Worm (Caenorhabditis elegans) whole organism, L3 larva: ENCODE results near the gene enol-1.

ENCODE experiments used
- R02D3.7 ChIP-seq: fragments of 150-350 bp; optimal IDR thresholded peaks from 2 replicates; lab custom pipeline; 2014; ENCODE audit warnings: missing biosample characterization, missing genetic modification characterization
- aly-2 ChIP-seq: fragments of 150-350 bp; optimal IDR thresholded peaks from 2 replicates; lab custom pipeline; 2014; ENCODE audit warnings: missing biosample characterization, missing genetic modification characterization
- ceh-16 ChIP-seq: sonication (generic microtip); optimal IDR thresholded peaks from 2 replicates; lab custom pipeline; 2017; ENCODE audit warnings: missing biosample characterization, missing genetic modification characterization
- ceh-28 ChIP-seq: fragments of 150-350 bp; optimal IDR thresholded peaks from 2 replicates; lab custom pipeline; 2014; ENCODE audit warnings: missing biosample characterization, missing genetic modification reagents, missing genetic modification characterization
- ceh-82 ChIP-seq: fragments of 150-350 bp; optimal IDR thresholded peaks from 2 replicates; lab custom pipeline; 2014; ENCODE audit warnings: missing biosample characterization, missing genetic modification characterization
- daf-12 ChIP-seq: fragments of 150-350 bp; optimal IDR thresholded peaks from 2 replicates; lab custom pipeline; 2014; ENCODE audit warnings: missing biosample characterization, missing genetic modification reagents, missing genetic modification characterization
- egl-27 ChIP-seq: sonication (generic microtip); optimal IDR thresholded peaks from 4 replicates; lab custom pipeline; 2017; ENCODE audit warnings: missing biosample characterization, missing genetic modification reagents, missing genetic modification characterization
- egl-5 ChIP-seq: fragments of 150-350 bp; optimal IDR thresholded peaks from 2 replicates; lab custom pipeline; 2017; ENCODE audit warnings: missing biosample characterization, missing genetic modification reagents, missing genetic modification characterization, inconsistent platforms
- elt-1 ChIP-seq: fragments of 150-350 bp; optimal IDR thresholded peaks from 2 replicates; lab custom pipeline; 2014; ENCODE audit warnings: missing biosample characterization, missing genetic modification characterization
- fos-1 ChIP-seq: fragments of 150-350 bp; optimal IDR thresholded peaks from 2 replicates; lab custom pipeline; 2014; ENCODE audit warnings: missing biosample characterization, missing genetic modification characterization
- hmg-11 ChIP-seq: sonication (generic microtip); optimal IDR thresholded peaks from 2 replicates; lab custom pipeline; 2016; ENCODE audit warnings: missing genetic modification characterization, missing compliant biosample characterization
- lin-39 ChIP-seq: fragments of 150-350 bp; optimal IDR thresholded peaks from 2 replicates; lab custom pipeline; 2018; ENCODE audit warnings: missing biosample characterization, missing genetic modification reagents, missing genetic modification characterization
- mdl-1 ChIP-seq: fragments of 150-350 bp; optimal IDR thresholded peaks from 2 replicates; lab custom pipeline; 2014; ENCODE audit warnings: missing biosample characterization, missing genetic modification characterization
- nfya-1 ChIP-seq: sonication (generic microtip); optimal IDR thresholded peaks from 2 replicates; lab custom pipeline; 2017; ENCODE audit warnings: missing genetic modification characterization, mild to moderate bottlenecking, missing compliant biosample characterization, antibody characterized with exemption, moderate library complexity; ENCODE audit not compliant: insufficient read depth
- nhr-12 ChIP-seq: fragments of 150-350 bp; optimal IDR thresholded peaks from 2 replicates; lab custom pipeline; 2014; ENCODE audit warnings: missing biosample characterization, missing genetic modification characterization
- nhr-23 ChIP-seq: fragments of 150-350 bp; optimal IDR thresholded peaks from 2 replicates; lab custom pipeline; 2014; ENCODE audit warnings: missing biosample characterization, missing genetic modification reagents, missing genetic modification characterization
- nhr-28 ChIP-seq: fragments of 150-350 bp; optimal IDR thresholded peaks from 2 replicates; lab custom pipeline; 2014; ENCODE audit warnings: missing biosample characterization, missing genetic modification characterization
- nhr-43 ChIP-seq: sonication (generic microtip); optimal IDR thresholded peaks from 2 replicates; lab custom pipeline; 2016; ENCODE audit warnings: mild to moderate bottlenecking, missing genetic modification characterization, missing compliant biosample characterization; ENCODE audit not compliant: poor library complexity, severe bottlenecking
- nhr-76 ChIP-seq: fragments of 150-350 bp; sonication (generic microtip); optimal IDR thresholded peaks from 5 replicates; lab custom pipeline; 2014; ENCODE audit warnings: missing biosample characterization, missing genetic modification characterization
- nhr-77 ChIP-seq: fragments of 150-350 bp; optimal IDR thresholded peaks from 2 replicates; lab custom pipeline; 2014; ENCODE audit warnings: missing biosample characterization, missing genetic modification characterization
- pha-4 ChIP-seq: fragments of 150-350 bp; optimal IDR thresholded peaks from 2 replicates; lab custom pipeline; 2014; ENCODE audit warnings: missing biosample characterization, missing genetic modification reagents, missing genetic modification characterization
- pqm-1 ChIP-seq: fragments of 150-350 bp; optimal IDR thresholded peaks from 2 replicates; lab custom pipeline; 2017; ENCODE audit warnings: missing biosample characterization, missing genetic modification characterization, inconsistent platforms
- sea-2 ChIP-seq: fragments of 150-350 bp; sonication (generic microtip); optimal IDR thresholded peaks from 4 replicates; lab custom pipeline; 2014; ENCODE audit warnings: missing biosample characterization, missing genetic modification reagents, missing genetic modification characterization
- snpc-4 ChIP-seq: fragments of 150-350 bp; optimal IDR thresholded peaks from 2 replicates; lab custom pipeline; 2014; ENCODE audit warnings: missing biosample characterization, missing genetic modification characterization
- tbx-2 ChIP-seq: sonication (generic microtip); optimal IDR thresholded peaks from 2 replicates; lab custom pipeline; 2016; ENCODE audit warnings: mild to moderate bottlenecking, missing genetic modification characterization, missing compliant biosample characterization
- unc-62 ChIP-seq: fragments of 150-350 bp; sonication (generic microtip); optimal IDR thresholded peaks from 4 replicates; lab custom pipeline; 2014; ENCODE audit warnings: missing biosample characterization, missing genetic modification reagents, missing genetic modification characterization
- zag-1 ChIP-seq: fragments of 150-350 bp; optimal IDR thresholded peaks from 2 replicates; lab custom pipeline; 2014; ENCODE audit warnings: missing biosample characterization, missing genetic modification characterization
- ztf-11 ChIP-seq: fragments of 150-350 bp; optimal IDR thresholded peaks from 2 replicates; lab custom pipeline; 2014; ENCODE audit warnings: missing biosample characterization, missing genetic modification characterization

enol-1 gene

ce11 chrII:8973516-8974043, 42.8 kb downstream of the enol-1 start, which contains the start of gene tomm-40:
tomm-40 (minus strand) TSS chrII:8973566.
- no peak for TF ChIP-seq sea-2 (GFP tag; lab: Kevin White, UChicago)
- TF ChIP-seq fos-1 = no peak
- TF ChIP-seq daf-12 (tag; lab: Kevin White, UChicago) = no peak
- no peak for TF ChIP-seq mdl-1 (tag; lab: Kevin White, UChicago)
- no peak for TF ChIP-seq nhr-43 (tag; lab: Kevin White, UChicago)
- TF ChIP-seq elt-1 = no peak
- no peak for TF ChIP-seq lin-39 (tag; lab: Kevin White, UChicago)
- TF ChIP-seq ceh-28 (tag; lab: Kevin White, UChicago) = no peak
- no peak for TF ChIP-seq tbx-2 (tag; lab: Kevin White, UChicago)
- no peak for TF ChIP-seq unc-62 (GFP tag; lab: Kevin White, UChicago)
- TF ChIP-seq aly-2 (tag; lab: Kevin White, UChicago) = no peak
- peak; percentile 4 for TF ChIP-seq pha-4 (tag; lab: Kevin White, UChicago)
- TF ChIP-seq hmg-11 = peak; percentile 27
- TF ChIP-seq nhr-23 (tag; lab: Kevin White, UChicago) = no peak

ce11 chrII:8982683-8983082, 51.9 kb downstream of the enol-1 start, which contains the start of gene C18E9.7:
C18E9.7 (minus strand) TSS chrII:8982783.
- TF ChIP-seq nhr-23 (tag; lab: Kevin White, UChicago) (no peak), nhr-76 (tag; lab: Kevin White, UChicago) (no peak), nhr-12 (no peak), zag-1 (tag; lab: Kevin White, UChicago) (no peak), pqm-1 (no peak), egl-27 (tag; lab: Kevin White, UChicago) (no peak), nhr-28 (no peak), egl-5 (no peak), nfya-1 (tag; lab: Kevin White, UChicago) (no peak), ceh-82 (tag; lab: Kevin White, UChicago) (no peak), ztf-11 (tag; lab: Kevin White, UChicago) (no peak), nhr-77 (tag; lab: Kevin White, UChicago) (no peak), elt-1 (no peak), tbx-2 (tag; lab: Kevin White, UChicago) (no peak), R02D3.7 (tag; lab: Kevin White, UChicago) (no peak), ceh-16 (no peak), snpc-4 (tag; lab: Kevin White, UChicago) (no peak)
